Fruit fly (Drosophila melanogaster) whole organism, wandering third instar larva: ENCODE data around the gene CAH8.

Experiments
- Abd-B ChIP-seq: fragments of >200 bp; optimal IDR thresholded peaks from 2 replicates; lab custom pipeline; 2017; ENCODE audit warnings: missing biosample characterization, missing genetic modification characterization
- CG32264 ChIP-seq: fragments of 200-800 bp; sonication (Bioruptor generic); optimal IDR thresholded peaks from 2 replicates; lab custom pipeline; 2016; ENCODE audit warnings: missing biosample characterization, missing genetic modification characterization
- CG9705 ChIP-seq: fragments of 200-800 bp; sonication (Bioruptor generic); optimal IDR thresholded peaks from 2 replicates; lab custom pipeline; 2018; ENCODE audit warnings: missing biosample characterization, mild to moderate bottlenecking, missing genetic modification characterization
- CrebA ChIP-seq: fragments of 200-800 bp; sonication (Bioruptor generic); optimal IDR thresholded peaks from 2 replicates; lab custom pipeline; 2016; ENCODE audit warnings: missing biosample characterization, mild to moderate bottlenecking, missing genetic modification characterization, borderline replicate concordance
- Dfd ChIP-seq: fragments of >200 bp; optimal IDR thresholded peaks from 2 replicates; lab custom pipeline; 2017; ENCODE audit warnings: missing biosample characterization, missing genetic modification characterization
- Dif ChIP-seq: fragments of 200-275, 200-300 bp; sonication (Bioruptor generic); optimal IDR thresholded peaks from 2 replicates; lab custom pipeline; 2018; ENCODE audit warnings: missing biosample characterization, missing genetic modification characterization; ENCODE audit not compliant: partially characterized antibody
- GATAd ChIP-seq: sonication (Bioruptor generic); optimal IDR thresholded peaks from 2 replicates; lab custom pipeline; 2016; ENCODE audit warnings: missing biosample characterization, missing genetic modification characterization
- HLH106 ChIP-seq: fragments of 200-800 bp; optimal IDR thresholded peaks from 3 replicates; lab custom pipeline; 2019; ENCODE audit warnings: missing biosample characterization, mild to moderate bottlenecking, missing genetic modification characterization, moderate library complexity
- Hnf4 ChIP-seq: fragments of 200-800 bp; sonication (Bioruptor generic); optimal IDR thresholded peaks from 2 replicates; lab custom pipeline; 2016; ENCODE audit warnings: missing biosample characterization, mild to moderate bottlenecking, missing genetic modification characterization
- Hr78 ChIP-seq: fragments of >200 bp; optimal IDR thresholded peaks from 2 replicates; lab custom pipeline; 2017; ENCODE audit warnings: missing biosample characterization, missing genetic modification characterization
- Hr83 ChIP-seq: fragments of 200-300 bp; sonication (Bioruptor generic); optimal IDR thresholded peaks from 2 replicates; lab custom pipeline; 2016; ENCODE audit warnings: missing biosample characterization, mild to moderate bottlenecking, missing genetic modification characterization, moderate library complexity; ENCODE audit not compliant: poor library complexity, severe bottlenecking
- Jra ChIP-seq: sonication (Bioruptor generic); optimal IDR thresholded peaks from 2 replicates; lab custom pipeline; 2016; ENCODE audit warnings: missing biosample characterization, missing genetic modification characterization
- Mio ChIP-seq: sonication (Bioruptor generic); optimal IDR thresholded peaks from 2 replicates; lab custom pipeline; 2016; ENCODE audit warnings: missing biosample characterization, missing genetic modification characterization
- Myc ChIP-seq: fragments of >200 bp; optimal IDR thresholded peaks from 2 replicates; lab custom pipeline; 2017
- N ChIP-seq: fragments of >200 bp; optimal IDR thresholded peaks from 2 replicates; lab custom pipeline; 2018; ENCODE audit warnings: missing biosample characterization, missing external identifiers, missing genetic modification characterization
- OdsH ChIP-seq: fragments of 200-800 bp; sonication (Bioruptor generic); optimal IDR thresholded peaks from 2 replicates; lab custom pipeline; 2016; ENCODE audit warnings: missing biosample characterization, mild to moderate bottlenecking, missing genetic modification characterization
- Rel ChIP-seq, 2 experiments: fragments of 200-800 bp; sonication (Bioruptor generic) in 1 of 2; optimal IDR thresholded peaks; 2 replicates in 1 of 2; 3 replicates in 1 of 2; lab custom pipeline; 2016 to 2019; ENCODE audit warnings: mild to moderate bottlenecking in 2 of 2, missing biosample characterization in 2 of 2, missing genetic modification characterization in 2 of 2, moderate library complexity in 1 of 2
- Sp1 ChIP-seq: fragments of 200-800 bp; sonication (Bioruptor generic); optimal IDR thresholded peaks from 3 replicates; lab custom pipeline; 2019; ENCODE audit warnings: missing biosample characterization, mild to moderate bottlenecking, missing genetic modification characterization, moderate library complexity
- Vsx2 ChIP-seq: fragments of 200-300, 225-300 bp; sonication (Bioruptor generic); optimal IDR thresholded peaks from 2 replicates; lab custom pipeline; 2018; ENCODE audit warnings: missing biosample characterization, missing genetic modification characterization; ENCODE audit not compliant: partially characterized antibody
- br ChIP-seq: fragments of 200-800 bp; sonication (Bioruptor generic); optimal IDR thresholded peaks from 2 replicates; lab custom pipeline; 2016; ENCODE audit warnings: missing biosample characterization, missing genetic modification characterization
- brk ChIP-seq: fragments of 200-800 bp; sonication (Bioruptor generic); optimal IDR thresholded peaks from 2 replicates; lab custom pipeline; 2016; ENCODE audit warnings: missing biosample characterization, mild to moderate bottlenecking, missing genetic modification characterization
- dl ChIP-seq, 2 experiments: fragments of 175-275, 200-275 bp in 1 of 2; fragments of 200-275 bp in 1 of 2; sonication (Bioruptor generic); optimal IDR thresholded peaks; lab custom pipeline; 2018; ENCODE audit warnings: mild to moderate bottlenecking in 2 of 2, missing biosample characterization in 2 of 2, missing genetic modification characterization in 2 of 2, moderate library complexity in 2 of 2; ENCODE audit not compliant: partially characterized antibody in 2 of 2, insufficient read depth in 1 of 2
- dmrt93B ChIP-seq: fragments of 200-800 bp; sonication (Bioruptor generic); optimal IDR thresholded peaks from 2 replicates; lab custom pipeline; 2018; ENCODE audit warnings: missing biosample characterization, mild to moderate bottlenecking, missing genetic modification characterization
- dsf ChIP-seq: sonication (Bioruptor generic); optimal IDR thresholded peaks from 2 replicates; lab custom pipeline; 2016; ENCODE audit warnings: missing biosample characterization, missing genetic modification characterization, borderline replicate concordance
- ey ChIP-seq: fragments of 200-800 bp; sonication (Bioruptor generic); optimal IDR thresholded peaks from 2 replicates; lab custom pipeline; 2016; ENCODE audit warnings: missing biosample characterization, missing genetic modification characterization
- foxo ChIP-seq, 2 experiments: fragments of 200-800 bp; sonication (Bioruptor generic); optimal IDR thresholded peaks; 2 replicates in 1 of 2; 3 replicates in 1 of 2; lab custom pipeline; 2016 to 2017; ENCODE audit warnings: missing biosample characterization in 2 of 2, missing genetic modification characterization in 2 of 2
- fru ChIP-seq: fragments of 200-800 bp; sonication (Bioruptor generic); optimal IDR thresholded peaks from 3 replicates; lab custom pipeline; 2016; ENCODE audit warnings: missing biosample characterization, mild to moderate bottlenecking, missing genetic modification characterization
- h ChIP-seq: fragments of 200-800 bp; sonication (Bioruptor generic); optimal IDR thresholded peaks from 3 replicates; lab custom pipeline; 2016; ENCODE audit warnings: missing biosample characterization, mild to moderate bottlenecking, missing genetic modification characterization
- jim ChIP-seq: fragments of 175-275, 200-325 bp; sonication (Bioruptor generic); optimal IDR thresholded peaks from 2 replicates; lab custom pipeline; 2016; ENCODE audit warnings: missing biosample characterization, mild to moderate bottlenecking, missing genetic modification characterization
- lola ChIP-seq: fragments of >200 bp; optimal IDR thresholded peaks from 2 replicates; lab custom pipeline; 2017; ENCODE audit warnings: missing biosample characterization, missing genetic modification characterization
- pan ChIP-seq: fragments of >200 bp; optimal IDR thresholded peaks from 2 replicates; lab custom pipeline; 2017
- psq ChIP-seq: fragments of 200-800 bp; sonication (Bioruptor generic); optimal IDR thresholded peaks from 3 replicates; lab custom pipeline; 2017; ENCODE audit warnings: missing biosample characterization, mild to moderate bottlenecking, missing genetic modification characterization, moderate library complexity
- rgr ChIP-seq: fragments of 200-800 bp; sonication (Bioruptor generic); optimal IDR thresholded peaks from 3 replicates; lab custom pipeline; 2016; ENCODE audit warnings: missing biosample characterization, mild to moderate bottlenecking, missing genetic modification characterization
- sage ChIP-seq: fragments of 200-800 bp; sonication (Bioruptor generic); optimal IDR thresholded peaks from 2 replicates; lab custom pipeline; 2016; ENCODE audit warnings: missing biosample characterization, mild to moderate bottlenecking, missing genetic modification characterization
- sv ChIP-seq: fragments of 200-800 bp; sonication (Bioruptor generic); optimal IDR thresholded peaks from 3 replicates; lab custom pipeline; 2016; ENCODE audit warnings: missing biosample characterization, missing genetic modification characterization
- tai ChIP-seq: sonication (Bioruptor generic); optimal IDR thresholded peaks from 2 replicates; lab custom pipeline; 2016; ENCODE audit warnings: missing biosample characterization, missing genetic modification characterization
- usp ChIP-seq: fragments of >200 bp; optimal IDR thresholded peaks from 2 replicates; lab custom pipeline; 2017; ENCODE audit warnings: missing biosample characterization, missing genetic modification characterization
- woc ChIP-seq: sonication (Bioruptor generic); optimal IDR thresholded peaks from 2 replicates; lab custom pipeline; 2016; ENCODE audit warnings: missing biosample characterization, mild to moderate bottlenecking, missing genetic modification characterization

The CAH8 gene

DNA sequence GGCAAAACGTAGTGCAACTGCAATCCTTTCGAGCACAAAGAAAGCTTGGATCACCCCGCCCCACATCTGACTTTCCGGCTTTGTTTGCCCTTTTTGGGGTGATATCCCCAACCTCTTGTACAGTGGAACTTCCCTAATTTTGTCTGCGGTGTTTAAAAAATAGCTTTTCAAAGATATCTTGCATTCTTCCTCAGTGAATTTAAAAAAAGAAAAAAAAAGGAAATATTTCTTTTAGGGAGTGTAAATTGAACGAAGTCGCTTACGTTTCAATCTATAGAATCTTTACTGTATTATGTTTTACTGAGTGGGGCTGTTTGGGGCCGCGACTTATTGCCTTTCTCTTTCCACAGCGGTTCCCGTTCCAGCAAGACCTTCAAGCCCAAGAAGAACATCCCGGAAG is 32.1 kb upstream of the CAH8 start:
- TF ChIP-seq Dfd (GFP tag; lab: Kevin White, UChicago) (no peak), dl (GFP tag; optimal IDR thresholded peaks at IDR 0.05; lab: Kevin White, UChicago; ENCODE audit: insufficient read depth in 1 of 2, partially characterized antibody in 2 of 2) (no peak), br (GFP tag; lab: Kevin White, UChicago) (peak; percentile 76), usp (GFP tag; lab: Kevin White, UChicago) (no peak), h (peak; percentile 85), brk (no peak), N (GFP tag; lab: Kevin White, UChicago) (no peak), Abd-B (GFP tag; lab: Kevin White, UChicago) (no peak), sage (GFP tag; lab: Kevin White, UChicago) (peak; percentile 35), HLH106 (tag; lab: Kevin White, UChicago) (peak; percentile 84), sv (GFP tag; lab: Kevin White, UChicago) (peak; percentile 29), rgr (GFP tag; lab: Kevin White, UChicago) (peak; percentile 83), Hnf4 (GFP tag; lab: Kevin White, UChicago) (no peak), ey (peak; percentile 82), Sp1 (GFP tag; lab: Kevin White, UChicago) (peak; percentile 70), foxo (GFP tag; optimal IDR thresholded peaks at IDR 0.05; lab: Kevin White, UChicago) (peak; percentile 44 to 86), Rel (GFP tag; optimal IDR thresholded peaks at IDR 0.05; lab: Kevin White, UChicago) (no peak), Rel (tag; optimal IDR thresholded peaks at IDR 0.05; lab: Kevin White, UChicago) (peak; percentile 47), GATAd (GFP tag; lab: Kevin White, UChicago) (no peak), OdsH (GFP tag; lab: Kevin White, UChicago) (peak; percentile 79), pan (no peak), fru (peak; percentile 85), dsf (GFP tag; lab: Kevin White, UChicago) (no peak), Hr83 (GFP tag; lab: Kevin White, UChicago) (peak; percentile 44), tai (GFP tag; lab: Kevin White, UChicago) (no peak), woc (peak; percentile 67), jim (GFP tag; lab: Kevin White, UChicago) (no peak), CrebA (GFP tag; lab: Kevin White, UChicago) (no peak), Jra (no peak), lola (GFP tag; lab: Kevin White, UChicago) (no peak), Mio (GFP tag; lab: Kevin White, UChicago) (no peak), CG9705 (peak; percentile 10), psq (GFP tag; lab: Kevin White, UChicago) (peak; percentile 70), CG32264 (GFP tag; lab: Kevin White, UChicago) (peak; percentile 81), Hr78 (GFP tag; lab: Kevin White, UChicago) (no peak), Myc (lab: Kevin White, UChicago) (no peak), Vsx2 (GFP tag; lab: Kevin White, UChicago) (no peak), dmrt93B (GFP tag; lab: Kevin White, UChicago) (no peak), Dif (GFP tag; lab: Kevin White, UChicago) (no peak)

DNA sequence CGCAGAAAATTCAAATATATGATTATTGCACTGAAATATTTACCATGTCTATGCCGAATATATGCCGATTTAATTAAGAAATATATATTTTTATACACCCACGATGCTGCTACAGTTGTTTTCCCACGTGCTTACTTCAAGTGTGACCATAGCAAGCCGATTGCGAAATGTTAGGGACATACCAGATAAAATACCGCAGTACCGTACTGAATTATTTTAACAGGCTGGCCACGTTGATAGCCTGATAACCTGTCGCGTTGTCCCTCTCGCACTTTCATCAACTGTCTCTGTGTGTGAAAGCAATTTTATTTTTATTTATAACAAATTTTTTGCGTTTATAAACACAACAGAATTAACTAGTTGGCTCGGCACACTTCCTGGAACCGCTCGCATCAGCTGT is 31.4 kb upstream of the CAH8 start, which contains the start of the genes Nop56 and mats:
TSS of gene Nop56 (minus strand) at position 158 of the 400 bp plus-strand sequence.
TSS of gene mats (plus strand) at position 251 of the 400 bp plus-strand sequence.
- TF ChIP-seq rgr (GFP tag; lab: Kevin White, UChicago) (peak; percentile 55), Sp1 (GFP tag; lab: Kevin White, UChicago) (peak; percentile 7), Vsx2 (GFP tag; lab: Kevin White, UChicago) (peak; percentile 55), dmrt93B (GFP tag; lab: Kevin White, UChicago) (no peak), h (peak; percentile 51), sage (GFP tag; lab: Kevin White, UChicago) (peak; percentile 31), lola (GFP tag; lab: Kevin White, UChicago) (no peak), psq (GFP tag; lab: Kevin White, UChicago) (no peak), Rel (GFP tag; optimal IDR thresholded peaks at IDR 0.05; lab: Kevin White, UChicago) (no peak), Rel (tag; optimal IDR thresholded peaks at IDR 0.05; lab: Kevin White, UChicago) (peak; percentile 42), Dif (GFP tag; lab: Kevin White, UChicago) (peak; percentile 15), br (GFP tag; lab: Kevin White, UChicago) (peak; percentile 22), Myc (lab: Kevin White, UChicago) (peak; percentile 79), N (GFP tag; lab: Kevin White, UChicago) (no peak)
